Worm (Caenorhabditis elegans) whole organism, L1 larva: Measurements from ENCODE around the gene alh-5.

Source experiments
- C16A3.4 ChIP-seq: fragments of 150-350 bp; optimal IDR thresholded peaks from 2 replicates; lab custom pipeline; 2014; ENCODE audit warnings: missing biosample characterization, missing genetic modification characterization
- Y116A8C.19 ChIP-seq: sonication (generic microtip); optimal IDR thresholded peaks from 2 replicates; lab custom pipeline; 2016; ENCODE audit warnings: missing compliant biosample characterization, missing genetic modification characterization, borderline replicate concordance
- alr-1 ChIP-seq: fragments of 200-800 bp; sonication (Bioruptor generic); optimal IDR thresholded peaks from 2 replicates; lab custom pipeline; 2018; ENCODE audit warnings: borderline replicate concordance, mild to moderate bottlenecking, missing genetic modification characterization, missing compliant biosample characterization
- aly-2 ChIP-seq: fragments of 150-350 bp; optimal IDR thresholded peaks from 2 replicates; lab custom pipeline; 2014; ENCODE audit warnings: missing biosample characterization, missing genetic modification characterization
- ceh-8 ChIP-seq: fragments of 200-800 bp; sonication (Bioruptor generic); optimal IDR thresholded peaks from 2 replicates; lab custom pipeline; 2018; ENCODE audit warnings: mild to moderate bottlenecking, missing genetic modification characterization, moderate library complexity, missing compliant biosample characterization
- ceh-82 ChIP-seq, 3 experiments: fragments of 150-350 bp in 1 of 3; sonication (generic microtip) in 2 of 3; optimal IDR thresholded peaks; 2 replicates each; lab custom pipeline; 2014 to 2017; ENCODE audit warnings: missing biosample characterization in 3 of 3, missing genetic modification characterization in 3 of 3
- efl-1 ChIP-seq, 4 experiments: fragments of 150-350 bp; optimal IDR thresholded peaks in 3 of 4; peaks in 1 of 4; 1 replicate in 1 of 4; 2 replicates in 3 of 4; lab custom pipeline; 2014; ENCODE audit warnings: missing biosample characterization in 2 of 4, missing genetic modification characterization in 2 of 4, missing genetic modification reagents in 2 of 4
- efl-3 ChIP-seq: fragments of 200-800 bp; sonication (Bioruptor generic); optimal IDR thresholded peaks from 2 replicates; lab custom pipeline; 2018; ENCODE audit warnings: mild to moderate bottlenecking, missing genetic modification characterization, missing compliant biosample characterization
- elt-2 ChIP-seq: sonication (generic microtip); optimal IDR thresholded peaks from 2 replicates; lab custom pipeline; 2016; ENCODE audit warnings: missing genetic modification characterization, mild to moderate bottlenecking, inconsistent platforms, missing compliant biosample characterization, missing genetic modification reagents
- elt-3 ChIP-seq, 6 experiments: fragments of 150-350 bp in 1 of 6; sonication (generic microtip); optimal IDR thresholded peaks; 2 replicates each; lab custom pipeline; 2017 to 2018; ENCODE audit warnings: missing biosample characterization in 6 of 6, missing genetic modification characterization in 6 of 6, inconsistent platforms in 1 of 6
- fkh-4 ChIP-seq: sonication (generic microtip); optimal IDR thresholded peaks from 2 replicates; lab custom pipeline; 2016; ENCODE audit warnings: missing compliant biosample characterization, missing genetic modification characterization, borderline replicate concordance
- fkh-8 ChIP-seq: sonication (generic microtip); optimal IDR thresholded peaks from 2 replicates; lab custom pipeline; 2016; ENCODE audit warnings: mild to moderate bottlenecking, missing genetic modification characterization, missing compliant biosample characterization
- grh-1 ChIP-seq: fragments of 200-800 bp; sonication (Bioruptor generic); IDR thresholded peaks from 2 replicates; pipeline ENCODE4 v1.3.6; 2022; ENCODE audit warnings: missing genetic modification reagents, missing genetic modification characterization, missing compliant biosample characterization
- hlh-4 ChIP-seq: sonication (generic microtip); optimal IDR thresholded peaks from 2 replicates; lab custom pipeline; 2016; ENCODE audit warnings: mild to moderate bottlenecking, missing genetic modification characterization, missing compliant biosample characterization
- jun-1 ChIP-seq: fragments of 150-350 bp; optimal IDR thresholded peaks from 2 replicates; lab custom pipeline; 2014; ENCODE audit warnings: missing biosample characterization, missing genetic modification reagents, missing genetic modification characterization
- lin-14 ChIP-seq: fragments of 200-800 bp; sonication (Bioruptor generic); optimal IDR thresholded peaks from 2 replicates; lab custom pipeline; 2018; ENCODE audit warnings: mild to moderate bottlenecking, missing genetic modification characterization, moderate library complexity, missing compliant biosample characterization
- lin-35 ChIP-seq, 2 experiments: fragments of 150-350 bp; optimal IDR thresholded peaks; 2 replicates each; lab custom pipeline; 2014; ENCODE audit warnings: missing biosample characterization in 2 of 2, missing genetic modification characterization in 2 of 2, missing genetic modification reagents in 2 of 2
- nhr-11 ChIP-seq: fragments of 150-350 bp; optimal IDR thresholded peaks from 2 replicates; lab custom pipeline; 2014; ENCODE audit warnings: missing biosample characterization, missing genetic modification characterization
- nhr-20 ChIP-seq: sonication (generic microtip); optimal IDR thresholded peaks from 2 replicates; lab custom pipeline; 2016; ENCODE audit warnings: mild to moderate bottlenecking, missing genetic modification characterization, missing compliant biosample characterization
- nhr-47 ChIP-seq: sonication (generic microtip); optimal IDR thresholded peaks from 2 replicates; lab custom pipeline; 2016; ENCODE audit warnings: mild to moderate bottlenecking, missing genetic modification characterization, moderate library complexity, missing compliant biosample characterization
- nhr-90 ChIP-seq: sonication (generic microtip); optimal IDR thresholded peaks from 2 replicates; lab custom pipeline; 2016; ENCODE audit warnings: mild to moderate bottlenecking, missing genetic modification characterization, missing compliant biosample characterization; ENCODE audit not compliant: poor library complexity
- skn-1 ChIP-seq: fragments of 150-350 bp; optimal IDR thresholded peaks from 2 replicates; lab custom pipeline; 2014; ENCODE audit warnings: missing biosample characterization, missing genetic modification characterization
- snu-23 ChIP-seq: sonication (generic microtip); optimal IDR thresholded peaks from 2 replicates; lab custom pipeline; 2016; ENCODE audit warnings: missing genetic modification characterization, missing compliant biosample characterization
- sptf-1 ChIP-seq: fragments of 150-350 bp; optimal IDR thresholded peaks from 2 replicates; lab custom pipeline; 2014; ENCODE audit warnings: missing biosample characterization, missing genetic modification characterization
- swsn-7 ChIP-seq: sonication (generic microtip); optimal IDR thresholded peaks from 2 replicates; lab custom pipeline; 2016; ENCODE audit warnings: missing genetic modification characterization, missing compliant biosample characterization
- tbx-2 ChIP-seq: sonication (generic microtip); optimal IDR thresholded peaks from 2 replicates; lab custom pipeline; 2016; ENCODE audit warnings: missing genetic modification characterization, missing compliant biosample characterization
- unc-130 ChIP-seq: fragments of 150-350 bp; optimal IDR thresholded peaks from 2 replicates; lab custom pipeline; 2017; ENCODE audit warnings: missing biosample characterization, missing genetic modification characterization, inconsistent platforms
- unc-98 ChIP-seq: fragments of 200-800 bp; sonication (Bioruptor generic); IDR thresholded peaks from 2 replicates; pipeline ENCODE4 v1.3.6; 2022; ENCODE audit warnings: missing genetic modification characterization, missing compliant biosample characterization
- xbp-1 ChIP-seq: sonication (generic microtip); optimal IDR thresholded peaks from 2 replicates; lab custom pipeline; 2016; ENCODE audit warnings: missing genetic modification characterization, missing compliant biosample characterization
- zag-1 ChIP-seq: fragments of 150-350 bp; optimal IDR thresholded peaks from 2 replicates; lab custom pipeline; 2014; ENCODE audit warnings: missing biosample characterization, missing genetic modification characterization
- ztf-11 ChIP-seq, 2 experiments: sonication (generic microtip); optimal IDR thresholded peaks; 2 replicates each; lab custom pipeline; 2016 to 2017; ENCODE audit warnings: missing genetic modification characterization in 2 of 2, missing biosample characterization in 1 of 2, missing compliant biosample characterization in 1 of 2

The alh-5 gene

ce11 chrV:1999531-2000094 is at the start of gene alh-5:
Gene alh-5 (minus strand): TSS chrV:1999581.
- peak in 1 of 6 experiments; percentile 69 for TF ChIP-seq elt-3 (tag; optimal IDR thresholded peaks at IDR 0.05; lab: Kevin White, UChicago)
- no peak for TF ChIP-seq unc-130
- TF ChIP-seq lin-35 (GFP tag; optimal IDR thresholded peaks at IDR 0.05; lab: Kevin White, UChicago) = peak in 1 of 2 experiments; percentile 22
- TF ChIP-seq ceh-82 (tag; optimal IDR thresholded peaks at IDR 0.05; lab: Kevin White, UChicago) = no peak
- no peak for TF ChIP-seq grh-1 (GFP tag; lab: Robert Waterston, UW)
- peak; percentile 51 for TF ChIP-seq nhr-20 (tag; lab: Kevin White, UChicago)
- peak; percentile 71 for TF ChIP-seq lin-14 (GFP tag; lab: Kevin White, UChicago)
- peak; percentile 3 for TF ChIP-seq jun-1 (tag; lab: Kevin White, UChicago)
- peak; percentile 40 for TF ChIP-seq nhr-90 (tag; lab: Kevin White, UChicago)
- TF ChIP-seq elt-2 (tag; lab: Kevin White, UChicago) = peak; percentile 58
- no peak for TF ChIP-seq fkh-4

ce11 chrV:2045956-2046355 is 46.6 kb upstream of the alh-5 start, which contains the start of gene Y40B10A.5:
Gene Y40B10A.5 (minus strand): TSS chrV:2046056.
- no peak for TF ChIP-seq skn-1
- TF ChIP-seq xbp-1 (tag; lab: Kevin White, UChicago) = no peak
- peak; percentile 6 for TF ChIP-seq ceh-8 (GFP tag; lab: Kevin White, UChicago)
- TF ChIP-seq C16A3.4 (tag; lab: Kevin White, UChicago) = no peak
- TF ChIP-seq nhr-47 (tag; lab: Kevin White, UChicago) = peak; percentile 26
- TF ChIP-seq nhr-11 (tag; lab: Kevin White, UChicago) = no peak
- peak; percentile 27 for TF ChIP-seq fkh-8
- no peak for TF ChIP-seq ztf-11 (tag; optimal IDR thresholded peaks at IDR 0.05; lab: Kevin White, UChicago)

ce11 chrV:2035545-2035944 is 36.2 kb upstream of the alh-5 start, which contains the start of gene srab-23:
Gene srab-23 (minus strand): TSS chrV:2035645.
- TF ChIP-seq jun-1 (tag; lab: Kevin White, UChicago) = no peak
- no peak for TF ChIP-seq elt-3 (tag; optimal IDR thresholded peaks at IDR 0.05; lab: Kevin White, UChicago)

ce11 chrV:2031454-2031853 is 32.1 kb upstream of the alh-5 start, which contains the start of gene hil-6:
Gene hil-6 (minus strand): TSS chrV:2031554.
- no peak for TF ChIP-seq ztf-11 (tag; optimal IDR thresholded peaks at IDR 0.05; lab: Kevin White, UChicago)
- no peak for TF ChIP-seq unc-130
- no peak for TF ChIP-seq snu-23 (GFP tag; lab: Kevin White, UChicago)
- TF ChIP-seq zag-1 (tag; lab: Kevin White, UChicago) = no peak
- TF ChIP-seq skn-1 = no peak
- TF ChIP-seq tbx-2 (tag; lab: Kevin White, UChicago) = no peak
- no peak for TF ChIP-seq swsn-7 (tag; lab: Kevin White, UChicago)
- TF ChIP-seq Y116A8C.19 (tag; lab: Kevin White, UChicago) = no peak

ce11 chrV:2030661-2031060 is 31.3 kb upstream of the alh-5 start:
- TF ChIP-seq efl-1 (optimal IDR thresholded peaks at IDR 0.05; lab: Kevin White, UChicago) = no peak
- peak in 1 of 2 experiments; percentile 10 for TF ChIP-seq efl-1 (GFP tag; optimal IDR thresholded peaks at IDR 0.05 in 1 of 2; lab: Kevin White, UChicago)
- TF ChIP-seq ztf-11 (tag; optimal IDR thresholded peaks at IDR 0.05; lab: Kevin White, UChicago) = no peak

ce11 chrV:2029877-2030276 is 30.5 kb upstream of the alh-5 start, which contains the start of gene F59A7.12:
Gene F59A7.12 (plus strand): TSS chrV:2030177.
- TF ChIP-seq hlh-4 (tag; lab: Kevin White, UChicago) (no peak), unc-98 (GFP tag; lab: Robert Waterston, UW) (no peak), grh-1 (GFP tag; lab: Robert Waterston, UW) (no peak), Y116A8C.19 (tag; lab: Kevin White, UChicago) (no peak), unc-130 (no peak), sptf-1 (tag; lab: Kevin White, UChicago) (no peak), aly-2 (tag; lab: Kevin White, UChicago) (no peak), alr-1 (no peak), ztf-11 (tag; optimal IDR thresholded peaks at IDR 0.05; lab: Kevin White, UChicago) (no peak), efl-3 (GFP tag; lab: Kevin White, UChicago) (no peak), lin-14 (GFP tag; lab: Kevin White, UChicago) (no peak), efl-1 (optimal IDR thresholded peaks at IDR 0.05; lab: Kevin White, UChicago) (no peak), efl-1 (GFP tag; optimal IDR thresholded peaks at IDR 0.05 in 1 of 2; lab: Kevin White, UChicago) (no peak), fkh-4 (no peak)
